Worm (Caenorhabditis elegans): ENCODE results near the gene F48G7.10.

F48G7.10 gene

DNA sequence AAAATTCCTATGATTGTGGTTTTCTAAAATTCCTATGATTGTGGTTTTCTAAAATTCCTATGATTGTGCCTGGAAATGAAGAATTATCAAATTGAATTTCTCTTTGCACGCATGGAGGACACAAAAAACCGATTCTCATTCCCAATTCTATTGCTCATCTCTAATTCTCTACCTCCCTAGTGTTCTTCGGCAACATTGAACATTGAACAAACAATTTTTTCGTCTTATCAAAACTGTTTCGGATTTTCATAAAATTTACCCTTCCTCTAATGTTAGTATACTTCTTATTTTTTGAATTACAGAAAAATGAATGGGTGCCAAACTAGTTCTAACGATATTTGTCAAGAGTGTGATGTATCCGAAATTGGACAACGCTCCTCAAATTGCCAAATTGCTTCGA lies 1.5 kb upstream of the F48G7.10 start, which contains the start of gene pals-31:
pals-31 (plus strand) TSS at position 301 of the 400 bp plus-strand sequence.
- no peak for TF ChIP-seq F49E8.2 (tag; optimal IDR thresholded peaks at IDR 0.05; ENCODE audit: borderline replicate concordance)
- no peak for TF ChIP-seq rbr-2 (tag; optimal IDR thresholded peaks at IDR 0.05)
- TF ChIP-seq lin-15B (tag; optimal IDR thresholded peaks at IDR 0.05), result no peak
- no peak for TF ChIP-seq F44E2.7 (GFP tag; IDR thresholded peaks at IDR 0.05)
- TF ChIP-seq mep-1 (tag; optimal IDR thresholded peaks at IDR 0.05), result no peak
- TF ChIP-seq hlh-11 (tag; optimal IDR thresholded peaks at IDR 0.05), result no peak
- no peak for TF ChIP-seq nhr-76 (tag; optimal IDR thresholded peaks at IDR 0.05)
- TF ChIP-seq zfp-3 (GFP tag; conservative IDR thresholded peaks at IDR 0.05), result no peak
- no peak for TF ChIP-seq daf-19 (GFP tag; conservative IDR thresholded peaks at IDR 0.05)
- no peak for TF ChIP-seq duxl-1 (tag; optimal IDR thresholded peaks at IDR 0.05; ENCODE audit: poor library complexity)
- no peak for TF ChIP-seq arid-1 (GFP tag; conservative IDR thresholded peaks at IDR 0.05)
- no peak for TF ChIP-seq set-16 (GFP tag; IDR thresholded peaks at IDR 0.05)
- TF ChIP-seq egl-43 (GFP tag; IDR thresholded peaks at IDR 0.05), result no peak
- no peak for TF ChIP-seq jun-1 (tag; optimal IDR thresholded peaks at IDR 0.05)

DNA sequence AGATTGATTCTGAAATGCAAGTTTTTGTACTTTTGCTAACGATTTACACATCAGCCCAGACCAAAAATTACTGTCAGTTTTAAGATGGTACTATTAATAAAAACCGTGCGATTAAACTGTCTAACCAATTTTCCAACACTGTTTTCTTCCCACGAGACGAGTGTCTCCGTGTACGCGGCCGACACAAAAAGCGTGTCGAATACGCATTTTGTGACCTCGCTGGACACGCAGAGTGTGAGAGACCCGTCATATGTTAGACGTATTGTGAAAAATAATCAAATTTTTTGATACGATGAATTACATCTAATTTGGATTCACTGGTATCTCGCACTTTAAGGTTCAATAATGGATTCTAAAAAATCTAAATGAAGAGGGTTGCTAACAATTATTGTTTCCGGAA lies 875 bp upstream of the F48G7.10 start:
- TF ChIP-seq mes-2 (tag; optimal IDR thresholded peaks at IDR 0.05; ENCODE audit: poor library complexity, severe bottlenecking), result peak; percentile 33
- no peak for TF ChIP-seq tra-1 (GFP tag; IDR thresholded peaks at IDR 0.05)
- no peak for TF ChIP-seq Y75B8A.6 (GFP tag; IDR thresholded peaks at IDR 0.05)
- no peak for TF ChIP-seq nhr-42 (GFP tag; IDR thresholded peaks at IDR 0.05)
- no peak for TF ChIP-seq nhr-11 (tag; optimal IDR thresholded peaks at IDR 0.05)
- TF ChIP-seq vab-7 (GFP tag; IDR thresholded peaks at IDR 0.05), result no peak
- TF ChIP-seq nhr-48 (tag; optimal IDR thresholded peaks at IDR 0.05), result peak; percentile 19
- TF ChIP-seq dpl-1 (GFP tag; optimal IDR thresholded peaks at IDR 0.05), result no peak
- no peak for TF ChIP-seq lin-38 (GFP tag; IDR thresholded peaks at IDR 0.05)
- TF ChIP-seq mxl-2 (GFP tag; conservative IDR thresholded peaks at IDR 0.05), result no peak
- no peak for TF ChIP-seq F26F4.8 (GFP tag; conservative IDR thresholded peaks at IDR 0.05)
- peak; percentile 51 for TF ChIP-seq duxl-1 (tag; optimal IDR thresholded peaks at IDR 0.05; ENCODE audit: poor library complexity)
- no peak for TF ChIP-seq ama-1 (optimal IDR thresholded peaks at IDR 0.05)
- no peak for TF ChIP-seq lin-29 (GFP tag; IDR thresholded peaks at IDR 0.05)
- no peak for TF ChIP-seq fkh-10 (GFP tag; optimal IDR thresholded peaks at IDR 0.05)
- TF ChIP-seq zag-1 (tag; optimal IDR thresholded peaks at IDR 0.05), result no peak
- TF ChIP-seq php-3 (GFP tag; IDR thresholded peaks at IDR 0.05), result no peak
- TF ChIP-seq madf-9 (GFP tag; conservative IDR thresholded peaks at IDR 0.05), result no peak
- TF ChIP-seq nhr-41 (GFP tag; IDR thresholded peaks at IDR 0.05), result no peak
- TF ChIP-seq tag-97 (GFP tag; IDR thresholded peaks at IDR 0.05), result no peak
- TF ChIP-seq daf-8 (GFP tag; IDR thresholded peaks at IDR 0.05), result no peak
- no peak for TF ChIP-seq ztf-11 (tag; optimal IDR thresholded peaks at IDR 0.05)
- TF ChIP-seq hlh-30 (tag; optimal IDR thresholded peaks at IDR 0.05; ENCODE audit: insufficient read depth), result peak; percentile 87
- no peak for TF ChIP-seq jun-1 (tag; optimal IDR thresholded peaks at IDR 0.05)
- TF ChIP-seq T26A8.4 (GFP tag; IDR thresholded peaks at IDR 0.05), result no peak
- no peak for TF ChIP-seq zip-11 (GFP tag; IDR thresholded peaks at IDR 0.05)
- TF ChIP-seq T20F7.1 (GFP tag; optimal IDR thresholded peaks at IDR 0.05), result no peak
- no peak for TF ChIP-seq nhr-102 (tag; optimal IDR thresholded peaks at IDR 0.05)
- no peak for TF ChIP-seq ctbp-1 (GFP tag; IDR thresholded peaks at IDR 0.05)
- TF ChIP-seq nhr-237 (tag; optimal IDR thresholded peaks at IDR 0.05), result no peak
- TF ChIP-seq dmd-9 (GFP tag; IDR thresholded peaks at IDR 0.05), result no peak
- no peak for TF ChIP-seq attf-4 (tag; optimal IDR thresholded peaks at IDR 0.05)
- TF ChIP-seq spr-1 (tag; optimal IDR thresholded peaks at IDR 0.05), result no peak
- TF ChIP-seq Y105C5A.15 (GFP tag; IDR thresholded peaks at IDR 0.05), result no peak
- TF ChIP-seq lim-7 (GFP tag; IDR thresholded peaks at IDR 0.05), result no peak
- no peak for TF ChIP-seq ceh-82 (tag; optimal IDR thresholded peaks at IDR 0.05)
- no peak for TF ChIP-seq F37D6.2 (tag; optimal IDR thresholded peaks at IDR 0.05)
- TF ChIP-seq ceh-32 (tag; optimal IDR thresholded peaks at IDR 0.05; ENCODE audit: poor library complexity), result no peak
- no peak for TF ChIP-seq F10B5.3 (tag; optimal IDR thresholded peaks at IDR 0.05)
- no peak for TF ChIP-seq daf-12 (tag; optimal IDR thresholded peaks at IDR 0.05)
